Worm (Caenorhabditis elegans) whole organism, L4/young adult: ENCODE results near the gene bus-8B.

Experiments used
- dao-5 ChIP-seq: sonication (generic microtip); optimal IDR thresholded peaks from 2 replicates; lab custom pipeline; 2016; ENCODE audit warnings: missing genotype, missing genetic modification characterization, moderate library complexity, missing compliant biosample characterization
- him-1 ChIP-seq: sonication (generic microtip); optimal IDR thresholded peaks from 2 replicates; lab custom pipeline; 2016; ENCODE audit warnings: missing genotype, missing genetic modification reagents, missing genetic modification characterization, missing compliant biosample characterization

- no peak for TF ChIP-seq dao-5 (tag; lab: Kevin White, UChicago)
- no peak for TF ChIP-seq him-1 (tag; lab: Kevin White, UChicago)
These were observed 16.8 kb upstream of the bus-8B start for ce11 chrX:5476357-5476756.
